Worm (Caenorhabditis elegans) whole organism, young adult: ENCODE data around the gene C24D10.4.
"Not testable (repeated sequence)": the region's sequence is repeated elsewhere in the genome, so short reads cannot be mapped to it uniquely, and the experiment has no call there.

Experiments used
- B0019.2 ChIP-seq: fragments of 200-800 bp; sonication (Bioruptor generic); conservative IDR thresholded peaks from 2 replicates; pipeline ENCODE4 v1.3.6; 2022; ENCODE audit warnings: missing genetic modification reagents, missing genetic modification characterization, missing compliant biosample characterization
- F37B4.10 ChIP-seq: fragments of 200-800 bp; sonication (Bioruptor generic); IDR thresholded peaks from 2 replicates; pipeline ENCODE4 v1.3.6; 2022; ENCODE audit warnings: missing genetic modification characterization, missing compliant biosample characterization
- ZK185.1 ChIP-seq: sonication (generic microtip); optimal IDR thresholded peaks from 2 replicates; lab custom pipeline; 2016; ENCODE audit warnings: mild to moderate bottlenecking, missing genetic modification characterization, missing compliant biosample characterization; ENCODE audit not compliant: poor library complexity, severe bottlenecking
- ama-1 ChIP-seq, 3 experiments: fragments of 150-350 bp in 1 of 3; sonication (generic microtip) in 2 of 3; optimal IDR thresholded peaks; 2 replicates each; lab custom pipeline; 2014 to 2018; ENCODE audit warnings: missing biosample characterization in 2 of 3, missing genetic modification characterization in 2 of 3, missing genetic modification reagents in 2 of 3
- ceh-91 ChIP-seq: fragments of 200-800 bp; sonication (Bioruptor generic); IDR thresholded peaks from 2 replicates; pipeline ENCODE4 v1.3.6; 2022; ENCODE audit warnings: missing genetic modification reagents, missing genetic modification characterization, missing compliant biosample characterization
- ekl-4 ChIP-seq: fragments of 200-800 bp; sonication (Bioruptor generic); IDR thresholded peaks from 2 replicates; pipeline ENCODE4 v1.3.6; 2022; ENCODE audit warnings: missing genetic modification reagents, missing genetic modification characterization, missing compliant biosample characterization
- hlh-12 ChIP-seq: sonication (generic microtip); optimal IDR thresholded peaks from 2 replicates; lab custom pipeline; 2016; ENCODE audit warnings: missing genetic modification characterization, missing compliant biosample characterization
- let-526 ChIP-seq: fragments of 200-800 bp; sonication (Bioruptor generic); IDR thresholded peaks from 2 replicates; pipeline ENCODE4 v1.3.6; 2022; ENCODE audit warnings: missing genetic modification reagents, missing genetic modification characterization, missing compliant biosample characterization
- mxl-1 ChIP-seq: sonication (generic microtip); optimal IDR thresholded peaks from 2 replicates; lab custom pipeline; 2016; ENCODE audit warnings: missing genetic modification characterization, missing compliant biosample characterization
- rcor-1 ChIP-seq: fragments of 200-800 bp; sonication (Bioruptor generic); IDR thresholded peaks from 2 replicates; pipeline ENCODE4 v1.3.6; 2022; ENCODE audit warnings: missing genetic modification reagents, missing genetic modification characterization, missing compliant biosample characterization
- snpc-4 ChIP-seq, 5 experiments: fragments of 150-350 bp in 1 of 5; sonication (generic microtip) in 4 of 5; optimal IDR thresholded peaks; 2 replicates each; lab custom pipeline; 2014 to 2018; ENCODE audit warnings: missing genetic modification characterization in 5 of 5, missing biosample characterization in 3 of 5, antibody characterized with exemption in 2 of 5, mild to moderate bottlenecking in 2 of 5, missing compliant biosample characterization in 2 of 5, missing genotype in 2 of 5, moderate library complexity in 2 of 5, missing genetic modification reagents in 1 of 5
- unc-130 ChIP-seq: sonication (generic microtip); optimal IDR thresholded peaks from 2 replicates; lab custom pipeline; 2016; ENCODE audit warnings: missing genetic modification reagents, missing genetic modification characterization, missing compliant biosample characterization
- ztf-6 ChIP-seq: fragments of 200-800 bp; sonication (Bioruptor generic); IDR thresholded peaks from 2 replicates; pipeline ENCODE4 v1.3.6; 2022; ENCODE audit warnings: missing genetic modification reagents, missing genetic modification characterization, missing compliant biosample characterization

DNA sequence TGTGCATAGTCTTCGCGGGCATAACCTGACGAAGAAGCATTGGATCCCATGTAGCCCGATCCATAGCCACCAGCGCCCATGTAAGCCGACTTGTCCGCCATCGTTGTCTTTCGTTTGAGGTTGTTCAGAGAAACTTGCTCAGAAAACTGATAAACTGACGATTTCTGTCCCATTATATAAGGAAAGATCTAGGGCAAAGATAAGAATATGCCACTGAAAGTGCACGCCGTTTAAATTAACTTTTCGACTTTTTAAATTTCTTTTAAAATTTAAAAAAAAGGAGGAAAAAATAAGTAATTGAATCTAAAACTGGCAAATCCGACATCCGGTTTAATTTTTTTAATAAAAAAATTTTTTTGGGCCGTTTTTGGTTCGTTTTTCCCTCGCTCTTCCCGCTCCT lies 5.3 kb downstream of the C24D10.4 start, which contains the start of gene nspd-6:
- not testable (repeated sequence) for TF ChIP-seq hlh-12 (tag; lab: Kevin White, UChicago); ztf-6 (GFP tag; lab: Robert Waterston, UW); F37B4.10 (GFP tag; lab: Robert Waterston, UW); ZK185.1 (tag; lab: Kevin White, UChicago); snpc-4 (GFP tag; optimal IDR thresholded peaks at IDR 0.05; lab: Kevin White, UChicago); snpc-4 (tag; optimal IDR thresholded peaks at IDR 0.05; lab: Kevin White, UChicago); mxl-1 (tag; lab: Kevin White, UChicago); unc-130; ceh-91 (GFP tag; lab: Robert Waterston, UW); ekl-4 (GFP tag; lab: Robert Waterston, UW); B0019.2 (GFP tag; lab: Robert Waterston, UW); let-526 (GFP tag; lab: Robert Waterston, UW); ama-1 (optimal IDR thresholded peaks at IDR 0.05; lab: Kevin White, UChicago); ama-1 (GFP tag; optimal IDR thresholded peaks at IDR 0.05; lab: Kevin White, UChicago); rcor-1
